Fruit fly (Drosophila melanogaster) whole organism, embryonic: ENCODE data around the gene dj-1beta.

Source experiments
- B-H1 ChIP-seq: fragments of 200-800 bp; sonication (Bioruptor generic); IDR thresholded peaks from 3 replicates; pipeline ENCODE4 v1.3.6; 2022; ENCODE audit warnings: missing biosample characterization, missing genetic modification characterization
- CG10147 ChIP-seq: fragments of 200-800 bp; sonication (Bioruptor generic); optimal IDR thresholded peaks from 2 replicates; lab custom pipeline; 2019; ENCODE audit warnings: missing biosample characterization, mild to moderate bottlenecking, missing genetic modification characterization, moderate library complexity
- CG10267 ChIP-seq: fragments of 200-800 bp; sonication (Bioruptor generic); optimal IDR thresholded peaks from 2 replicates; lab custom pipeline; 2018; ENCODE audit warnings: missing biosample characterization, mild to moderate bottlenecking, missing genetic modification characterization, moderate library complexity
- CG11247 ChIP-seq: fragments of 200-800 bp; sonication (Bioruptor generic); IDR thresholded peaks from 2 replicates; pipeline ENCODE4 v1.3.6; 2022; ENCODE audit warnings: missing biosample characterization, missing genetic modification characterization
- CG11456 ChIP-seq: fragments of 200-800 bp; sonication (Bioruptor generic); IDR thresholded peaks from 3 replicates; pipeline ENCODE4 v1.3.6; 2022; ENCODE audit warnings: missing biosample characterization, missing genetic modification characterization
- CG11504 ChIP-seq: fragments of 200-800 bp; sonication (Bioruptor generic); optimal IDR thresholded peaks from 3 replicates; lab custom pipeline; 2019; ENCODE audit warnings: missing biosample characterization, mild to moderate bottlenecking, missing genetic modification characterization, moderate library complexity
- CG11696 ChIP-seq: fragments of 200-800 bp; sonication (Bioruptor generic); IDR thresholded peaks from 2 replicates; pipeline ENCODE4 v1.3.6; 2022; ENCODE audit warnings: missing biosample characterization, missing genetic modification characterization
- CG11723 ChIP-seq: fragments of 200-800 bp; sonication (Bioruptor generic); optimal IDR thresholded peaks from 2 replicates; lab custom pipeline; 2017; ENCODE audit warnings: missing biosample characterization, mild to moderate bottlenecking, missing genetic modification characterization
- CG16779 ChIP-seq: fragments of 200-800 bp; sonication (Bioruptor generic); IDR thresholded peaks from 2 replicates; pipeline ENCODE4 v1.3.6; 2022; ENCODE audit warnings: missing biosample characterization, missing genetic modification characterization
- CG17612 ChIP-seq: fragments of 200-800 bp; sonication (Bioruptor generic); IDR thresholded peaks from 2 replicates; pipeline ENCODE4 v1.3.6; 2022; ENCODE audit warnings: missing biosample characterization, missing genetic modification characterization
- CG17802 ChIP-seq: fragments of 200-800 bp; sonication (Bioruptor generic); optimal IDR thresholded peaks from 2 replicates; lab custom pipeline; 2018; ENCODE audit warnings: missing biosample characterization, mild to moderate bottlenecking, missing genetic modification characterization, moderate library complexity
- CG1832 ChIP-seq: fragments of 200-800 bp; sonication (Bioruptor generic); optimal IDR thresholded peaks from 2 replicates; lab custom pipeline; 2017; ENCODE audit warnings: missing biosample characterization, mild to moderate bottlenecking, missing genetic modification characterization, inconsistent platforms
- CG34422 ChIP-seq: fragments of 200-800 bp; sonication (Bioruptor generic); IDR thresholded peaks from 3 replicates; pipeline ENCODE4 v1.3.6; 2022; ENCODE audit warnings: missing biosample characterization, missing genetic modification characterization
- CG3726 ChIP-seq: fragments of 200-800 bp; sonication (Bioruptor generic); IDR thresholded peaks from 3 replicates; pipeline ENCODE4, ENCODE4 v1.3.6; 2022; ENCODE audit warnings: missing biosample characterization, missing genetic modification characterization
- CG4282 ChIP-seq: fragments of 200-800 bp; sonication (Bioruptor generic); optimal IDR thresholded peaks from 2 replicates; lab custom pipeline; 2016; ENCODE audit warnings: missing biosample characterization, missing genetic modification characterization
- CG4854 ChIP-seq: fragments of 200-800 bp; sonication (Bioruptor generic); optimal IDR thresholded peaks from 2 replicates; lab custom pipeline; 2016; ENCODE audit warnings: missing biosample characterization, missing genetic modification characterization, inconsistent platforms
- CG5180 ChIP-seq: fragments of 200-800 bp; sonication (Bioruptor generic); optimal IDR thresholded peaks from 3 replicates; lab custom pipeline; 2017; ENCODE audit warnings: missing biosample characterization, missing genetic modification characterization, mild to moderate bottlenecking, moderate library complexity, missing genetic modification reagents
- CG6813 ChIP-seq: fragments of 200-800 bp; sonication (Bioruptor generic); optimal IDR thresholded peaks from 2 replicates; lab custom pipeline; 2017; ENCODE audit warnings: missing biosample characterization, missing genetic modification characterization, mild to moderate bottlenecking, moderate library complexity, missing genetic modification reagents
- CG7357 ChIP-seq: fragments of 200-800 bp; sonication (Bioruptor generic); IDR thresholded peaks from 3 replicates; pipeline ENCODE4 v1.3.6; 2022; ENCODE audit warnings: missing biosample characterization, missing genetic modification characterization
- CG9797 ChIP-seq: fragments of 200-800 bp; sonication (Bioruptor generic); optimal IDR thresholded peaks from 3 replicates; lab custom pipeline; 2018; ENCODE audit warnings: missing biosample characterization, mild to moderate bottlenecking, missing genetic modification characterization
- CkIIα-i1 ChIP-seq: fragments of 200-800 bp; sonication (Bioruptor generic); IDR thresholded peaks from 2 replicates; pipeline ENCODE4 v1.3.6; 2022; ENCODE audit warnings: missing biosample characterization, missing genetic modification characterization
- CoRest ChIP-seq: fragments of 200-800 bp; sonication (Bioruptor generic); optimal IDR thresholded peaks from 3 replicates; lab custom pipeline; 2018; ENCODE audit warnings: missing biosample characterization, mild to moderate bottlenecking, missing genetic modification characterization, moderate library complexity
- E2f2 ChIP-seq: fragments of 200-800 bp; sonication (Bioruptor generic); IDR thresholded peaks from 2 replicates; pipeline ENCODE4 v1.3.6; 2022; ENCODE audit warnings: missing biosample characterization, missing genetic modification characterization
- Gug ChIP-seq: fragments of 200-800 bp; sonication (Bioruptor generic); IDR thresholded peaks from 4 replicates; pipeline ENCODE4 v1.3.6; 2022; ENCODE audit warnings: missing biosample characterization, missing genetic modification characterization
- Hmr ChIP-seq: fragments of 200-800 bp; sonication (Bioruptor generic); optimal IDR thresholded peaks from 3 replicates; lab custom pipeline; 2017; ENCODE audit warnings: mild to moderate bottlenecking, missing biosample characterization, missing genetic modification reagents, missing genetic modification characterization
- Mes4 ChIP-seq: fragments of 200-800 bp; sonication (Bioruptor generic); optimal IDR thresholded peaks from 2 replicates; lab custom pipeline; 2016; ENCODE audit warnings: missing biosample characterization, missing genetic modification characterization
- Myb ChIP-seq: fragments of 200-800 bp; sonication (Bioruptor generic); optimal IDR thresholded peaks from 2 replicates; lab custom pipeline; 2016; ENCODE audit warnings: missing biosample characterization, missing genetic modification characterization
- PHDP ChIP-seq: fragments of 200-800 bp; sonication (Bioruptor generic); optimal IDR thresholded peaks from 3 replicates; lab custom pipeline; 2018; ENCODE audit warnings: missing biosample characterization, mild to moderate bottlenecking, missing genetic modification characterization, moderate library complexity
- Ptx1 ChIP-seq: fragments of 200-800 bp; sonication (Bioruptor generic); IDR thresholded peaks from 2 replicates; pipeline ENCODE4 v1.3.6; 2022; ENCODE audit warnings: missing biosample characterization, missing genetic modification characterization
- Side ChIP-seq: fragments of 200-800 bp; sonication (Bioruptor generic); optimal IDR thresholded peaks from 2 replicates; lab custom pipeline; 2016; ENCODE audit warnings: missing biosample characterization, missing genetic modification characterization
- aop ChIP-seq: fragments of 200-800 bp; sonication (Bioruptor generic); IDR thresholded peaks from 2 replicates; pipeline ENCODE4 v1.3.6; 2022; ENCODE audit warnings: missing biosample characterization, missing genetic modification characterization
- ash1 ChIP-seq: fragments of 200-800 bp; sonication (Bioruptor generic); optimal IDR thresholded peaks from 2 replicates; lab custom pipeline; 2018; ENCODE audit warnings: missing biosample characterization, mild to moderate bottlenecking, missing genetic modification characterization
- croc ChIP-seq: fragments of 200-800 bp; sonication (Bioruptor generic); conservative IDR thresholded peaks from 3 replicates; pipeline ENCODE4 v1.3.6; 2022; ENCODE audit warnings: missing biosample characterization, missing genetic modification characterization
- dmrt99B ChIP-seq: fragments of 200-800 bp; sonication (Bioruptor generic); optimal IDR thresholded peaks from 2 replicates; lab custom pipeline; 2018; ENCODE audit warnings: missing biosample characterization, mild to moderate bottlenecking, missing genetic modification characterization, moderate library complexity
- fru ChIP-seq: fragments of >200 bp; optimal IDR thresholded peaks from 2 replicates; lab custom pipeline; 2017
- grau ChIP-seq: fragments of 200-800 bp; optimal IDR thresholded peaks from 3 replicates; lab custom pipeline; 2019; ENCODE audit warnings: missing biosample characterization, mild to moderate bottlenecking, missing genetic modification characterization, moderate library complexity
- ham ChIP-seq: fragments of 200-800 bp; sonication (Bioruptor generic); IDR thresholded peaks from 2 replicates; pipeline ENCODE4 v1.3.6; 2022; ENCODE audit warnings: missing biosample characterization, missing genetic modification characterization
- hkb ChIP-seq, 2 experiments: fragments of 200-800 bp in 1 of 2; fragments of >200 bp in 1 of 2; sonication (Bioruptor generic) in 1 of 2; IDR thresholded peaks in 1 of 2; optimal IDR thresholded peaks in 1 of 2; 2 replicates each; pipeline versions ENCODE4 v1.3.6 to Lab custom; 2017 to 2022; ENCODE audit warnings: missing biosample characterization in 1 of 2, missing genetic modification characterization in 1 of 2
- jing ChIP-seq: fragments of 200-800 bp; sonication (Bioruptor generic); optimal IDR thresholded peaks from 2 replicates; lab custom pipeline; 2018; ENCODE audit warnings: missing biosample characterization, mild to moderate bottlenecking, missing genetic modification characterization
- lilli ChIP-seq: fragments of 200-800 bp; sonication (Bioruptor generic); optimal IDR thresholded peaks from 3 replicates; lab custom pipeline; 2016; ENCODE audit warnings: missing biosample characterization, missing genetic modification characterization
- lola ChIP-seq, 3 experiments: fragments of >200 bp in 2 of 3; fragments of 200-800 bp in 1 of 3; sonication (Bioruptor generic) in 1 of 3; optimal IDR thresholded peaks; 2 replicates each; lab custom pipeline; 2017 to 2019; ENCODE audit warnings: missing biosample characterization in 3 of 3, missing genetic modification characterization in 3 of 3, mild to moderate bottlenecking in 1 of 3, moderate library complexity in 1 of 3
- nerfin-2 ChIP-seq: fragments of 200-800 bp; sonication (Bioruptor generic); IDR thresholded peaks from 2 replicates; pipeline ENCODE4 v1.3.6; 2022; ENCODE audit warnings: missing biosample characterization, missing genetic modification characterization; ENCODE audit not compliant: partially characterized antibody
- pb ChIP-seq: fragments of 200-800 bp; sonication (Bioruptor generic); optimal IDR thresholded peaks from 3 replicates; lab custom pipeline; 2016; ENCODE audit warnings: missing biosample characterization, missing genetic modification characterization
- peb ChIP-seq: fragments of 200-800 bp; sonication (Bioruptor generic); IDR thresholded peaks from 2 replicates; pipeline ENCODE4 v1.3.6; 2022; ENCODE audit warnings: missing biosample characterization, missing genetic modification characterization
- pnt ChIP-seq: fragments of 200-800 bp; sonication (Bioruptor generic); optimal IDR thresholded peaks from 3 replicates; lab custom pipeline; 2016; ENCODE audit warnings: missing biosample characterization, missing genetic modification characterization
- sob ChIP-seq: fragments of 200-800 bp; sonication (Bioruptor generic); IDR thresholded peaks from 2 replicates; pipeline ENCODE4 v1.3.6; 2022; ENCODE audit warnings: missing biosample characterization, missing genetic modification characterization
- sug ChIP-seq: fragments of 200-800 bp; optimal IDR thresholded peaks from 2 replicates; lab custom pipeline; 2019; ENCODE audit warnings: missing biosample characterization, mild to moderate bottlenecking, missing genetic modification characterization, moderate library complexity
- tna ChIP-seq: fragments of 200-800 bp; sonication (Bioruptor generic); IDR thresholded peaks from 2 replicates; pipeline ENCODE4 v1.3.6; 2022; ENCODE audit warnings: missing biosample characterization, missing genetic modification characterization; ENCODE audit not compliant: partially characterized antibody
- trh ChIP-seq: fragments of 200-800 bp; sonication (Bioruptor generic); optimal IDR thresholded peaks from 2 replicates; lab custom pipeline; 2016; ENCODE audit warnings: missing biosample characterization, missing genetic modification characterization
- twi ChIP-seq: fragments of 200-800 bp; optimal IDR thresholded peaks from 2 replicates; lab custom pipeline; 2019; ENCODE audit warnings: missing biosample characterization, mild to moderate bottlenecking, missing genetic modification characterization, moderate library complexity

dj-1beta gene

dm6 chr3R:30761140-30761539 is 45.8 kb upstream of the dj-1beta start (continued):
- TF ChIP-seq CG9797 (GFP tag; lab: Kevin White, UChicago) (no peak), grau (tag; lab: Kevin White, UChicago) (peak; percentile 54), pnt (peak; percentile 43), CG16779 (GFP tag; lab: Robert Waterston, UW) (no peak), trh (GFP tag; lab: Kevin White, UChicago) (no peak), CG4854 (GFP tag; lab: Kevin White, UChicago) (no peak), CG17612 (GFP tag; lab: Robert Waterston, UW) (no peak), sug (tag; lab: Kevin White, UChicago) (no peak), CG4282 (GFP tag; lab: Kevin White, UChicago) (peak; percentile 69), Myb (GFP tag; lab: Kevin White, UChicago) (peak; percentile 9), CG10147 (GFP tag; lab: Kevin White, UChicago) (no peak), hkb (optimal IDR thresholded peaks at IDR 0.05; lab: Kevin White, UChicago) (no peak), hkb (GFP tag; IDR thresholded peaks at IDR 0.05; lab: Robert Waterston, UW) (peak; percentile 61; the same call in 1 of the 2 replicates), CG5180 (GFP tag; lab: Kevin White, UChicago) (peak; percentile 23), jing (GFP tag; lab: Kevin White, UChicago) (peak; percentile 7), CG11723 (peak; percentile 13), CkIIα-i1 (GFP tag; lab: Robert Waterston, UW) (no peak), ham (GFP tag; lab: Robert Waterston, UW) (no peak), lola (GFP tag; optimal IDR thresholded peaks at IDR 0.05; lab: Kevin White, UChicago) (peak in 1 of 3 experiments; percentile 71), CG10267 (tag; lab: Kevin White, UChicago) (peak; percentile 68), CoRest (tag; lab: Kevin White, UChicago) (peak; percentile 33), CG1832 (GFP tag; lab: Kevin White, UChicago) (no peak), Side (GFP tag; lab: Kevin White, UChicago) (peak; percentile 25), Mes4 (GFP tag; lab: Kevin White, UChicago) (peak; percentile 12), croc (peak; percentile 62; the same call in 2 of the 3 replicates), CG17802 (tag; lab: Kevin White, UChicago) (peak; percentile 9), CG7357 (0 out of 3 replicates have a peak, but pooled peaks have one; percentile 18), peb (GFP tag; lab: Robert Waterston, UW) (peak; percentile 28; the same call in 1 of the 2 replicates), sob (GFP tag; lab: Robert Waterston, UW) (0 out of 2 replicates have a peak, but pooled peaks have one; percentile 17), ash1 (GFP tag; lab: Kevin White, UChicago) (no peak), E2f2 (GFP tag; lab: Robert Waterston, UW) (no peak), CG6813 (GFP tag; lab: Kevin White, UChicago) (peak; percentile 52), lilli (GFP tag; lab: Kevin White, UChicago) (peak; percentile 33), pb (no peak), fru (lab: Kevin White, UChicago) (no peak), CG3726 (GFP tag; lab: Robert Waterston, UW) (no peak), nerfin-2 (GFP tag; lab: Robert Waterston, UW) (no peak), CG11504 (tag; lab: Kevin White, UChicago) (peak; percentile 68), CG11696 (no peak), PHDP (tag; lab: Kevin White, UChicago) (peak; percentile 43), tna (no peak), CG34422 (GFP tag; lab: Robert Waterston, UW) (0 out of 3 replicates have a peak, but pooled peaks have one; percentile 25), Gug (GFP tag; lab: Robert Waterston, UW) (peak; percentile 13; the same call in 1 of the 4 replicates), CG11456 (GFP tag; lab: Robert Waterston, UW) (no peak), Ptx1 (no peak; the same call in 1 of the 2 replicates), Hmr (GFP tag; lab: Kevin White, UChicago) (peak; percentile 10), CG11247 (GFP tag; lab: Robert Waterston, UW) (no peak), aop (GFP tag; lab: Robert Waterston, UW) (no peak), dmrt99B (peak; percentile 64), twi (peak; percentile 15), B-H1 (GFP tag; lab: Robert Waterston, UW) (peak; percentile 24; the same call in 1 of the 3 replicates)
